Fruit fly (Drosophila melanogaster): ENCODE data around the gene Shawl.

dm6 chr2L:9367340-9367739, 47.6 kb downstream of the Shawl start, which contains the start of gene CG34181:
- TF ChIP-seq en (GFP tag; optimal IDR thresholded peaks at IDR 0.05) (no peak), Bteb2 (GFP tag; optimal IDR thresholded peaks at IDR 0.05) (no peak)
